1 worm cellular context compared by ENCODE assay signal in genomic region chrV:13936850-13937249, ce11.
TF ChIP-seq lines count a peak whose summit lies in the region.

Gene srw-145 (plus strand): TSS chrV:13937150.

TF ChIP-seq in whole organism, L1 larva, 84 proteins besides CTCF, POLR2A, EP300 and RAD21 (continued from another document):
- TF ChIP-seq ceh-88 (GFP tag; IDR thresholded peaks at IDR 0.05; lab: Robert Waterston, UW) (no peak), nhr-11 (tag; optimal IDR thresholded peaks at IDR 0.05; lab: Kevin White, UChicago) (peak; percentile 31), lsy-2 (tag; optimal IDR thresholded peaks at IDR 0.05; lab: Kevin White, UChicago) (no peak), snu-23 (GFP tag; optimal IDR thresholded peaks at IDR 0.05; lab: Kevin White, UChicago) (no peak), nhr-90 (tag; optimal IDR thresholded peaks at IDR 0.05; lab: Kevin White, UChicago; ENCODE audit: poor library complexity) (no peak), egl-13 (tag; optimal IDR thresholded peaks at IDR 0.05; lab: Kevin White, UChicago) (no peak), fkh-4 (tag; optimal IDR thresholded peaks at IDR 0.05; lab: Kevin White, UChicago; ENCODE audit: borderline replicate concordance) (no peak), mab-9 (GFP tag; IDR thresholded peaks at IDR 0.05; lab: Robert Waterston, UW) (no peak), vab-15 (tag; optimal IDR thresholded peaks at IDR 0.05; lab: Kevin White, UChicago) (no peak)
